Fruit fly (Drosophila melanogaster): ENCODE results near the gene Mis12.

DNA sequence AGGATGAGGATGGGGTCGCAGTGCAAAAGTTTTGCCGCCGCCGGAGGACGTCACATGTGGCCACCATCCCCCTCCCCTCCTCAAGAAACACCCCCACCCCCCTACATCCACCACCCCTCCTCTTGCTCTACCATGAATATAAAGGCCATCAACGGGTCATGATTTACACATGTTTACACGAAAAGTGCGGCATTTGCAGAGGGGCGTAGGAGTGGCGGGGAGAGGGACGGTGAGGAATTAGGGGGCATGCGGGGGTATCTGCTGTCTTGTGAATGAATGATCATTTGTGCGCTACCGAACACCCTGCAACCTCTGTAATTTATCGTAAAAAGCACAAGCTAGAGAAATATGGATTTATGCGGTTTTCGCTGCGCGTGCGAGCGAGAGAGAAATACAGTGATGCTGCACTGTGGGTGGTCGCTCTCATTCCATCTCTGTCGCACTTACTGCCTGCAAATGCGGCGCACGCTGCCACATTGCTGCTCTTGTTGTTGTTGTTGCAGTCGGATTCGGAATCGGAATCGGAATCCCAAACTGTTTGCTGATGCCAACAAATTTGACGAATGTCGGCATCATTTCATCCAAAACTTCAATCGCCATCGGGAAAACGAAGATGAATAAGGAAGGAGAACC, 12.4 kb upstream of the Mis12 start:
- TF ChIP-seq CG8478 (optimal IDR thresholded peaks at IDR 0.05) (no peak), psq (optimal IDR thresholded peaks at IDR 0.05) (no peak), EcR (GFP tag; optimal IDR thresholded peaks at IDR 0.05) (no peak), usp (GFP tag; optimal IDR thresholded peaks at IDR 0.05) (no peak), pan (optimal IDR thresholded peaks at IDR 0.05) (no peak), Dll (optimal IDR thresholded peaks at IDR 0.05) (no peak)
